Worm (Caenorhabditis elegans) whole organism, L3 larva: ENCODE measurements around the gene str-135.
A peak's percentile ranks its signal among the peaks of the same experiment; 100 is the strongest.

ENCODE experiments used
- ama-1 ChIP-seq: fragments of 150-350 bp; optimal IDR thresholded peaks from 2 replicates; lab custom pipeline; 2018
- ceh-9 ChIP-seq: sonication (generic microtip); optimal IDR thresholded peaks from 2 replicates; lab custom pipeline; 2018; ENCODE audit warnings: missing biosample characterization, missing genetic modification characterization
- fkh-10 ChIP-seq: sonication (generic microtip); optimal IDR thresholded peaks from 2 replicates; lab custom pipeline; 2017; ENCODE audit warnings: missing biosample characterization, missing genetic modification reagents, missing genetic modification characterization
- nfya-1 ChIP-seq: sonication (generic microtip); optimal IDR thresholded peaks from 2 replicates; lab custom pipeline; 2017; ENCODE audit warnings: missing genetic modification characterization, mild to moderate bottlenecking, missing compliant biosample characterization, antibody characterized with exemption, moderate library complexity; ENCODE audit not compliant: insufficient read depth
- nhr-237 ChIP-seq: fragments of 150-350 bp; optimal IDR thresholded peaks from 2 replicates; lab custom pipeline; 2014; ENCODE audit warnings: missing biosample characterization, missing genetic modification characterization
- nhr-28 ChIP-seq: fragments of 150-350 bp; optimal IDR thresholded peaks from 2 replicates; lab custom pipeline; 2014; ENCODE audit warnings: missing biosample characterization, missing genetic modification characterization
- nhr-77 ChIP-seq: fragments of 150-350 bp; optimal IDR thresholded peaks from 2 replicates; lab custom pipeline; 2014; ENCODE audit warnings: missing biosample characterization, missing genetic modification characterization
- unc-62 ChIP-seq: fragments of 150-350 bp; sonication (generic microtip); optimal IDR thresholded peaks from 4 replicates; lab custom pipeline; 2014; ENCODE audit warnings: missing biosample characterization, missing genetic modification reagents, missing genetic modification characterization
- zag-1 ChIP-seq: fragments of 150-350 bp; optimal IDR thresholded peaks from 2 replicates; lab custom pipeline; 2014; ENCODE audit warnings: missing biosample characterization, missing genetic modification characterization

DNA sequence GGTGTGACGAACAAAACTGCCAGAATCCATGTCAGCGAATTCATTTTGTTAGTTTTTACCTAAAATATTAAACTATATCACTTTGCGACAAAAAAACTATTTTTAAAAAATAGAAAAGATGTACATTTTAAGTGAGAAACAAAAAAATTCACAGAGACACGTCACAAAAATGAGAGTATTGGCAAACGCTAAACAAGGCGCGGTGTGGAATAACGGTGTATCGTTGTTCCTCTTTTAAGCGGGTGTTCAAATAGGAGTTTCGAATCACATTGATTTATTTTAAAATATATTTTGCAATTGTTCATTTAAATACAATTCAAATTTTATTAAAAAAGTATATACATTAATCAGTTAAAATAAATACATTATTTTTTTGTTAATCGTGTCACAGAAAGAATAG, 21.9 kb upstream of the str-135 start, which contains the start of gene sel-9:
- TF ChIP-seq nhr-77 (tag; lab: Kevin White, UChicago) (no peak), ama-1 (no peak), zag-1 (tag; lab: Kevin White, UChicago) (no peak), unc-62 (no peak), nhr-237 (tag; lab: Kevin White, UChicago) (no peak), nhr-28 (tag; lab: Kevin White, UChicago) (no peak), fkh-10 (no peak), ceh-9 (tag; lab: Kevin White, UChicago) (no peak), nfya-1 (peak; percentile 54)
